Fruit fly (Drosophila melanogaster) whole organism, pupa: ENCODE results near the gene CG32708.

ENCODE experiments used
- CG12605 ChIP-seq: fragments of 200-800 bp; sonication (Bioruptor generic); IDR thresholded peaks from 2 replicates; pipeline ENCODE4 v1.3.6; 2022; ENCODE audit warnings: missing biosample characterization, missing genetic modification characterization
- CG15710 ChIP-seq: fragments of 200-800 bp; sonication (Bioruptor generic); optimal IDR thresholded peaks from 2 replicates; lab custom pipeline; 2018; ENCODE audit warnings: missing biosample characterization, mild to moderate bottlenecking, missing genetic modification characterization, moderate library complexity
- CG17806 ChIP-seq: fragments of 200-800 bp; sonication (Bioruptor generic); optimal IDR thresholded peaks from 2 replicates; lab custom pipeline; 2018; ENCODE audit warnings: missing biosample characterization, mild to moderate bottlenecking, missing genetic modification characterization, moderate library complexity
- CG32121 ChIP-seq: fragments of 200-800 bp; sonication (Bioruptor generic); IDR thresholded peaks from 2 replicates; pipeline ENCODE4 v1.3.6; 2022; ENCODE audit warnings: missing biosample characterization, missing genetic modification characterization
- CG34367 ChIP-seq: fragments of 200-800 bp; sonication (Bioruptor generic); optimal IDR thresholded peaks from 2 replicates; lab custom pipeline; 2018; ENCODE audit warnings: missing biosample characterization, mild to moderate bottlenecking, missing genetic modification characterization
- CG8159 ChIP-seq: fragments of 200-800 bp; sonication (Bioruptor generic); optimal IDR thresholded peaks from 3 replicates; lab custom pipeline; 2018; ENCODE audit warnings: missing biosample characterization, mild to moderate bottlenecking, missing genetic modification characterization, moderate library complexity
- CG8301 ChIP-seq: fragments of 200-800 bp; sonication (Bioruptor generic); optimal IDR thresholded peaks from 2 replicates; lab custom pipeline; 2018; ENCODE audit warnings: missing biosample characterization, mild to moderate bottlenecking, missing genetic modification characterization
- CG9948 ChIP-seq: fragments of 200-800 bp; sonication (Bioruptor generic); optimal IDR thresholded peaks from 2 replicates; lab custom pipeline; 2018; ENCODE audit warnings: missing biosample characterization, mild to moderate bottlenecking, missing genetic modification characterization, moderate library complexity
- Ets98B ChIP-seq: fragments of 200-800 bp; sonication (Bioruptor generic); IDR thresholded peaks from 2 replicates; pipeline ENCODE4 v1.3.6; 2022; ENCODE audit warnings: missing biosample characterization, missing genetic modification characterization
- Pif1A ChIP-seq: fragments of 200-800 bp; sonication (Bioruptor generic); optimal IDR thresholded peaks from 3 replicates; lab custom pipeline; 2016; ENCODE audit warnings: missing biosample characterization, missing genetic modification characterization
- Pif1B ChIP-seq: fragments of 200-800 bp; sonication (Bioruptor generic); optimal IDR thresholded peaks from 3 replicates; lab custom pipeline; 2016; ENCODE audit warnings: missing biosample characterization, missing genetic modification characterization
- Snoo ChIP-seq: fragments of 200-800 bp; sonication (Bioruptor generic); optimal IDR thresholded peaks from 3 replicates; lab custom pipeline; 2017; ENCODE audit warnings: missing biosample characterization, mild to moderate bottlenecking, missing genetic modification characterization, inconsistent platforms
- rn ChIP-seq: fragments of 200-800 bp; sonication (Bioruptor generic); IDR thresholded peaks from 2 replicates; pipeline ENCODE4 v1.3.6; 2022; ENCODE audit warnings: missing biosample characterization, missing genetic modification characterization

DNA sequence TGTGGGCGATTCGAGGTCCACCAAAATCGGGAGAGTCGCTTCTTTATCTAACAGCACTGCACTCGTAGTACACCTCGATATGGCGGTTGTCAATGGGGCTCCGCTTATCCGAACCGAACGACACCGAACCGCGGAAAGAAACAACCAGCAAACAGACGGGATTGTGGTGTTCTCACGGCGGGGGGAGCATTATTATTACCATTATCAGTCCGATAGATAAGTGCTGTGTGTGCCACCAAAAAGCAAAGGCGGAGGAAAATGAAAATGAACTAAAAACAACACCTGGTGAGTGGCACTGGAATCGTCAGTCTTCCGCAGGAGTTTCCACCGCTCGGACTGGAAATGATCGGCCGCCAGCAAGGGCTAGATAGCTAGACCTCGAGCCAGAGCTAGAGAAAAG lies 22.7 kb downstream of the CG32708 start, which contains the start of gene AP-1gamma:
- TF ChIP-seq CG9948 (tag; lab: Kevin White, UChicago) (no peak), CG32121 (no peak), CG12605 (GFP tag; lab: Robert Waterston, UW) (no peak), Pif1A (GFP tag; lab: Kevin White, UChicago) (no peak), CG15710 (tag; lab: Kevin White, UChicago) (no peak), Ets98B (GFP tag; lab: Robert Waterston, UW) (no peak), Pif1B (no peak), rn (GFP tag; lab: Robert Waterston, UW) (no peak), CG34367 (tag; lab: Kevin White, UChicago) (no peak), CG17806 (tag; lab: Kevin White, UChicago) (no peak), CG8301 (tag; lab: Kevin White, UChicago) (no peak), Snoo (tag; lab: Kevin White, UChicago) (no peak), CG8159 (tag; lab: Kevin White, UChicago) (no peak)
